Worm (Caenorhabditis elegans) whole organism, mixed stage, embryonic: Measurements from ENCODE around the gene ifet-1.

Source experiments
- M03D4.4 ChIP-seq: sonication (generic microtip); optimal IDR thresholded peaks from 2 replicates; lab custom pipeline; 2017; ENCODE audit warnings: mild to moderate bottlenecking, missing genetic modification characterization, missing compliant biosample characterization
- bed-3 ChIP-seq: fragments of 200-800 bp; sonication (Bioruptor generic); optimal IDR thresholded peaks from 3 replicates; lab custom pipeline; 2018; ENCODE audit warnings: mild to moderate bottlenecking, missing genetic modification characterization, moderate library complexity, missing compliant biosample characterization
- blmp-1 ChIP-seq: fragments of 150-350 bp; optimal IDR thresholded peaks from 2 replicates; lab custom pipeline; 2014; ENCODE audit warnings: missing biosample characterization, missing genetic modification characterization
- ceh-39 ChIP-seq: fragments of 150-350 bp; optimal IDR thresholded peaks from 2 replicates; lab custom pipeline; 2014; ENCODE audit warnings: missing biosample characterization, missing genetic modification characterization
- ceh-43 ChIP-seq: fragments of 200-800 bp; sonication (Bioruptor generic); optimal IDR thresholded peaks from 2 replicates; lab custom pipeline; 2018; ENCODE audit warnings: mild to moderate bottlenecking, missing genetic modification characterization, moderate library complexity, missing compliant biosample characterization
- ceh-83 ChIP-seq: fragments of 200-800 bp; sonication (Bioruptor generic); optimal IDR thresholded peaks from 2 replicates; lab custom pipeline; 2018; ENCODE audit warnings: mild to moderate bottlenecking, missing genetic modification characterization, missing compliant biosample characterization
- ces-1 ChIP-seq: fragments of 150-350 bp; optimal IDR thresholded peaks from 2 replicates; lab custom pipeline; 2014; ENCODE audit warnings: missing biosample characterization, missing genetic modification reagents, missing genetic modification characterization
- cnd-1 ChIP-seq: fragments of 200-800 bp; sonication (Bioruptor generic); optimal IDR thresholded peaks from 2 replicates; lab custom pipeline; 2018; ENCODE audit warnings: mild to moderate bottlenecking, missing genetic modification characterization, missing compliant biosample characterization
- drap-1 ChIP-seq: fragments of 200-800 bp; sonication (Bioruptor generic); optimal IDR thresholded peaks from 3 replicates; lab custom pipeline; 2018; ENCODE audit warnings: mild to moderate bottlenecking, missing genetic modification characterization, missing compliant biosample characterization
- elt-1 ChIP-seq: sonication (generic microtip); optimal IDR thresholded peaks from 2 replicates; lab custom pipeline; 2017; ENCODE audit warnings: missing genetic modification characterization, mild to moderate bottlenecking, missing compliant biosample characterization, antibody characterized with exemption, moderate library complexity, borderline replicate concordance; ENCODE audit not compliant: insufficient read depth
- elt-3 ChIP-seq: fragments of 150-350 bp; optimal IDR thresholded peaks from 2 replicates; lab custom pipeline; 2014; ENCODE audit warnings: missing biosample characterization, missing genetic modification characterization
- flh-1 ChIP-seq: fragments of 200-800 bp; sonication (Bioruptor generic); optimal IDR thresholded peaks from 2 replicates; lab custom pipeline; 2018; ENCODE audit warnings: mild to moderate bottlenecking, missing genetic modification characterization, moderate library complexity, missing compliant biosample characterization
- ham-2 ChIP-seq: fragments of 200-800 bp; sonication (Bioruptor generic); optimal IDR thresholded peaks from 2 replicates; lab custom pipeline; 2018; ENCODE audit warnings: mild to moderate bottlenecking, missing genetic modification characterization, missing compliant biosample characterization
- hlh-1 ChIP-seq: fragments of 150-350 bp; optimal IDR thresholded peaks from 2 replicates; lab custom pipeline; 2014; ENCODE audit warnings: missing biosample characterization, missing genetic modification reagents, missing genetic modification characterization
- lin-13 ChIP-seq: fragments of 150-350 bp; optimal IDR thresholded peaks from 2 replicates; lab custom pipeline; 2014; ENCODE audit warnings: missing biosample characterization, missing genetic modification characterization
- lin-32 ChIP-seq: fragments of 200-800 bp; sonication (Bioruptor generic); optimal IDR thresholded peaks from 2 replicates; lab custom pipeline; 2018; ENCODE audit warnings: mild to moderate bottlenecking, missing genetic modification characterization, missing compliant biosample characterization
- lsy-2 ChIP-seq: fragments of 150-350 bp; optimal IDR thresholded peaks from 2 replicates; lab custom pipeline; 2014; ENCODE audit warnings: missing biosample characterization, missing genetic modification characterization
- mab-5 ChIP-seq: fragments of 150-350 bp; optimal IDR thresholded peaks from 2 replicates; lab custom pipeline; 2014; ENCODE audit warnings: missing biosample characterization, missing genetic modification characterization
- mep-1 ChIP-seq: fragments of 150-350 bp; optimal IDR thresholded peaks from 2 replicates; lab custom pipeline; 2017; ENCODE audit warnings: missing biosample characterization, missing genetic modification reagents, missing genetic modification characterization, inconsistent platforms
- mls-2 ChIP-seq: sonication (generic microtip); optimal IDR thresholded peaks from 2 replicates; lab custom pipeline; 2016; ENCODE audit warnings: mild to moderate bottlenecking, missing genetic modification characterization, moderate library complexity, missing compliant biosample characterization
- nhr-12 ChIP-seq: fragments of 150-350 bp; optimal IDR thresholded peaks from 2 replicates; lab custom pipeline; 2014; ENCODE audit warnings: missing biosample characterization, missing genetic modification characterization
- nhr-2 ChIP-seq: fragments of 150-350 bp; optimal IDR thresholded peaks from 2 replicates; lab custom pipeline; 2014; ENCODE audit warnings: missing biosample characterization, missing genetic modification characterization
- nhr-237 ChIP-seq: fragments of 150-350 bp; optimal IDR thresholded peaks from 2 replicates; lab custom pipeline; 2014; ENCODE audit warnings: missing biosample characterization, missing genetic modification characterization
- nhr-28 ChIP-seq: fragments of 150-350 bp; optimal IDR thresholded peaks from 2 replicates; lab custom pipeline; 2014; ENCODE audit warnings: missing biosample characterization, missing genetic modification characterization
- nhr-76 ChIP-seq: sonication (generic microtip); optimal IDR thresholded peaks from 2 replicates; lab custom pipeline; 2017; ENCODE audit warnings: missing biosample characterization, missing genetic modification characterization
- pha-4 ChIP-seq: fragments of 150-350 bp; optimal IDR thresholded peaks from 2 replicates; lab custom pipeline; 2018; ENCODE audit warnings: missing biosample characterization, missing genetic modification reagents, missing genetic modification characterization
- sem-2 ChIP-seq: fragments of 200-800 bp; sonication (Bioruptor generic); optimal IDR thresholded peaks from 2 replicates; lab custom pipeline; 2018; ENCODE audit warnings: mild to moderate bottlenecking, missing genetic modification characterization, missing compliant biosample characterization
- snpc-4 ChIP-seq: fragments of 150-350 bp; optimal IDR thresholded peaks from 2 replicates; lab custom pipeline; 2014; ENCODE audit warnings: missing biosample characterization, missing genetic modification characterization
- sptf-1 ChIP-seq: sonication (generic microtip); optimal IDR thresholded peaks from 2 replicates; lab custom pipeline; 2017; ENCODE audit warnings: mild to moderate bottlenecking, missing genetic modification characterization, moderate library complexity, missing compliant biosample characterization
- tbx-8 ChIP-seq: fragments of 200-800 bp; sonication (Bioruptor generic); optimal IDR thresholded peaks from 2 replicates; lab custom pipeline; 2018; ENCODE audit warnings: mild to moderate bottlenecking, missing genetic modification characterization, moderate library complexity, missing compliant biosample characterization
- unc-120 ChIP-seq: sonication (generic microtip); optimal IDR thresholded peaks from 2 replicates; lab custom pipeline; 2017; ENCODE audit warnings: missing genetic modification characterization, missing compliant biosample characterization; ENCODE audit not compliant: poor library complexity, severe bottlenecking
- unc-39 ChIP-seq: fragments of 150-350 bp; optimal IDR thresholded peaks from 2 replicates; lab custom pipeline; 2014; ENCODE audit warnings: missing biosample characterization, missing genetic modification characterization
- unc-62 ChIP-seq: fragments of 150-350 bp; optimal IDR thresholded peaks from 2 replicates; lab custom pipeline; 2014; ENCODE audit warnings: missing biosample characterization, missing genetic modification reagents, missing genetic modification characterization
- zip-8 ChIP-seq: fragments of 150-350 bp; optimal IDR thresholded peaks from 2 replicates; lab custom pipeline; 2014; ENCODE audit warnings: missing biosample characterization, missing genetic modification characterization
- ztf-11 ChIP-seq: fragments of 150-350 bp; optimal IDR thresholded peaks from 2 replicates; lab custom pipeline; 2014; ENCODE audit warnings: missing biosample characterization, missing genetic modification characterization

Gene ifet-1

DNA sequence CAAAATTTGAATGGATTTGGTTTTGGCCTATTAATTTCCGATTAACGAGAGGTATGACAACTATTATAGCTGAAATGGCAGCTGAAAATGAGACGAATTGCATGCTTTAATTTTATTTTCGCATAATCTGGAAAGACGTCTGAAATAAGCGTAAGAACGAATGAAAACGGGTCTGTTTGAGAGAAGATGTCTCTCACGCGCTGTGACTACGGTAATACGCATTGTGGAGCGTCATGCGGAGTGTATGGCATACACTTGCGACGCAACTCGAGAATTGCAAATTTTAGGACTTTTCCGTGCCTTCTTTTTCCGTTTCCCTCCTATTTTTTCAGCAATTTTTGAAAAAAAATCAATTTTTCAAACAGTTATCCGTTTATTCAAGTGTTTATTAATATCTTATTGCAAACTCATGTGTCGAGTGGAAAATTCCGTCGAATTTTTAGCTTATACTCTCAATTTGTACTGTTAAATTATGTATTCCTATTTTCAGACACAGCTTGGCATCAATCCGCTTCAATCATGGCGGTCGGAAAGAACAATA lies 548 bp upstream of the ifet-1 start, which contains the start of gene rps-1:
Gene rps-1 (plus strand): TSS at position 491 of the 541 bp plus-strand sequence.
- TF ChIP-seq nhr-2 (tag; lab: Kevin White, UChicago) (peak; percentile 43), sptf-1 (tag; lab: Kevin White, UChicago) (peak; percentile 92), M03D4.4 (tag; lab: Kevin White, UChicago) (peak; percentile 85), hlh-1 (tag; lab: Kevin White, UChicago) (peak; percentile 78), unc-39 (tag; lab: Kevin White, UChicago) (no peak), unc-62 (GFP tag; lab: Kevin White, UChicago) (peak; percentile 77), elt-1 (tag; lab: Kevin White, UChicago) (no peak), blmp-1 (tag; lab: Kevin White, UChicago) (no peak), ceh-83 (peak; percentile 60), unc-120 (peak; percentile 77), ces-1 (GFP tag; lab: Kevin White, UChicago) (peak; percentile 82), tbx-8 (peak; percentile 39), bed-3 (GFP tag; lab: Kevin White, UChicago) (peak; percentile 73), ceh-43 (GFP tag; lab: Kevin White, UChicago) (peak; percentile 74), ztf-11 (peak; percentile 89), lsy-2 (peak; percentile 100), nhr-28 (peak; percentile 37), ceh-39 (tag; lab: Kevin White, UChicago) (peak; percentile 91), flh-1 (GFP tag; lab: Kevin White, UChicago) (peak; percentile 34), zip-8 (tag; lab: Kevin White, UChicago) (peak; percentile 22), nhr-76 (tag; lab: Kevin White, UChicago) (no peak), ham-2 (peak; percentile 67), lin-13 (tag; lab: Kevin White, UChicago) (peak; percentile 100), mab-5 (peak; percentile 66), mep-1 (tag; lab: Kevin White, UChicago) (peak; percentile 99), mls-2 (peak; percentile 71), sem-2 (peak; percentile 4), lin-32 (GFP tag; lab: Kevin White, UChicago) (peak; percentile 34), elt-3 (tag; lab: Kevin White, UChicago) (peak; percentile 66), pha-4 (tag; lab: Kevin White, UChicago) (peak; percentile 100), cnd-1 (tag; lab: Kevin White, UChicago) (peak; percentile 88), nhr-237 (tag; lab: Kevin White, UChicago) (peak; percentile 94), nhr-12 (tag; lab: Kevin White, UChicago) (peak; percentile 67), drap-1 (GFP tag; lab: Kevin White, UChicago) (peak; percentile 75), snpc-4 (tag; lab: Kevin White, UChicago) (no peak)

DNA sequence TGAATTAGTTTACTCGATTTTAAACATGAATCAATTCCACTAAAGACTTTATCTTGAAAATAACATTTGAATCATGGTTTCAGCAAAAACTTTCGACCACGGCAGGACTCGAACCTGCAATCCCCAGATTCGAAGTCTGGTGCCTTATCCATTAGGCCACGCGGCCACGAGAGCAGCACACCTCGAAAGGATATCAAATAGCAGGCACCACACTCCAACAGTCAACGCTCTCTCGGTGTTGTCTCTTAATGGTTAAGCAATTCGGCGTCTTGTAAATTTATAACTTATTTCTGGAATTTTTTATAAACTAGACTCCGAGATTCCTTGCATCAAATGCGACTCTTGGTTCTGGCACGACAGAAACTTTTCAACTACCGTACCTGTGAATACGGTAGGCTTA lies 4.2 kb downstream of the ifet-1 start:
- TF ChIP-seq drap-1 (GFP tag; lab: Kevin White, UChicago) (peak; percentile 90), unc-120 (peak; percentile 85), lsy-2 (peak; percentile 45), unc-62 (GFP tag; lab: Kevin White, UChicago) (peak; percentile 10), nhr-28 (no peak), ceh-39 (tag; lab: Kevin White, UChicago) (peak; percentile 52), nhr-76 (tag; lab: Kevin White, UChicago) (no peak), hlh-1 (tag; lab: Kevin White, UChicago) (peak; percentile 20), ham-2 (peak; percentile 78), ceh-43 (GFP tag; lab: Kevin White, UChicago) (peak; percentile 85), ceh-83 (peak; percentile 97), sem-2 (peak; percentile 90), lin-13 (tag; lab: Kevin White, UChicago) (peak; percentile 30), snpc-4 (tag; lab: Kevin White, UChicago) (no peak), zip-8 (tag; lab: Kevin White, UChicago) (no peak), flh-1 (GFP tag; lab: Kevin White, UChicago) (peak; percentile 76), unc-39 (tag; lab: Kevin White, UChicago) (peak; percentile 40), elt-3 (tag; lab: Kevin White, UChicago) (no peak), nhr-2 (tag; lab: Kevin White, UChicago) (peak; percentile 20), mab-5 (no peak), ztf-11 (peak; percentile 16), lin-32 (GFP tag; lab: Kevin White, UChicago) (peak; percentile 83), ces-1 (GFP tag; lab: Kevin White, UChicago) (peak; percentile 17), nhr-237 (tag; lab: Kevin White, UChicago) (no peak), pha-4 (tag; lab: Kevin White, UChicago) (peak; percentile 37), nhr-12 (tag; lab: Kevin White, UChicago) (peak; percentile 54), sptf-1 (tag; lab: Kevin White, UChicago) (peak; percentile 96), blmp-1 (tag; lab: Kevin White, UChicago) (no peak), mls-2 (peak; percentile 96), tbx-8 (peak; percentile 82), elt-1 (tag; lab: Kevin White, UChicago) (no peak), bed-3 (GFP tag; lab: Kevin White, UChicago) (peak; percentile 81), M03D4.4 (tag; lab: Kevin White, UChicago) (peak; percentile 94), cnd-1 (tag; lab: Kevin White, UChicago) (peak; percentile 95), mep-1 (tag; lab: Kevin White, UChicago) (peak; percentile 73)
- TF ChIP-seq, all 35 proteins: peak for 26
